Fruit fly (Drosophila melanogaster) whole organism, pupa: Measurements from ENCODE around the gene RabGGTb.

Experiments
- CG10348 ChIP-seq: fragments of 200-800 bp; sonication (Bioruptor generic); IDR thresholded peaks from 2 replicates; pipeline ENCODE4 v1.3.6; 2022; ENCODE audit warnings: missing biosample characterization, missing genetic modification characterization
- CG12605 ChIP-seq: fragments of 200-800 bp; sonication (Bioruptor generic); IDR thresholded peaks from 2 replicates; pipeline ENCODE4 v1.3.6; 2022; ENCODE audit warnings: missing biosample characterization, missing genetic modification characterization
- CG13204 ChIP-seq: fragments of 200-800 bp; sonication (Bioruptor generic); optimal IDR thresholded peaks from 2 replicates; lab custom pipeline; 2018; ENCODE audit warnings: missing biosample characterization, mild to moderate bottlenecking, missing genetic modification characterization, moderate library complexity
- CG14655 ChIP-seq: fragments of 200-800 bp; sonication (Bioruptor generic); optimal IDR thresholded peaks from 3 replicates; lab custom pipeline; 2017; ENCODE audit warnings: mild to moderate bottlenecking, missing biosample characterization, missing genetic modification reagents, missing genetic modification characterization
- CG15710 ChIP-seq: fragments of 200-800 bp; sonication (Bioruptor generic); optimal IDR thresholded peaks from 2 replicates; lab custom pipeline; 2018; ENCODE audit warnings: missing biosample characterization, mild to moderate bottlenecking, missing genetic modification characterization, moderate library complexity
- CG17806 ChIP-seq: fragments of 200-800 bp; sonication (Bioruptor generic); optimal IDR thresholded peaks from 2 replicates; lab custom pipeline; 2018; ENCODE audit warnings: missing biosample characterization, mild to moderate bottlenecking, missing genetic modification characterization, moderate library complexity
- CG32121 ChIP-seq: fragments of 200-800 bp; sonication (Bioruptor generic); IDR thresholded peaks from 2 replicates; pipeline ENCODE4 v1.3.6; 2022; ENCODE audit warnings: missing biosample characterization, missing genetic modification characterization
- CG34367 ChIP-seq: fragments of 200-800 bp; sonication (Bioruptor generic); optimal IDR thresholded peaks from 2 replicates; lab custom pipeline; 2018; ENCODE audit warnings: missing biosample characterization, mild to moderate bottlenecking, missing genetic modification characterization
- CG4496 ChIP-seq: fragments of 200-800 bp; sonication (Bioruptor generic); IDR thresholded peaks from 3 replicates; pipeline ENCODE4 v1.3.6; 2022; ENCODE audit warnings: missing biosample characterization, missing genetic modification characterization
- CG8159 ChIP-seq: fragments of 200-800 bp; sonication (Bioruptor generic); optimal IDR thresholded peaks from 3 replicates; lab custom pipeline; 2018; ENCODE audit warnings: missing biosample characterization, mild to moderate bottlenecking, missing genetic modification characterization, moderate library complexity
- CG8301 ChIP-seq: fragments of 200-800 bp; sonication (Bioruptor generic); optimal IDR thresholded peaks from 2 replicates; lab custom pipeline; 2018; ENCODE audit warnings: missing biosample characterization, mild to moderate bottlenecking, missing genetic modification characterization
- CG9948 ChIP-seq: fragments of 200-800 bp; sonication (Bioruptor generic); optimal IDR thresholded peaks from 2 replicates; lab custom pipeline; 2018; ENCODE audit warnings: missing biosample characterization, mild to moderate bottlenecking, missing genetic modification characterization, moderate library complexity
- D1 ChIP-seq: fragments of 200-800 bp; sonication (Bioruptor generic); optimal IDR thresholded peaks from 2 replicates; lab custom pipeline; 2018; ENCODE audit warnings: missing biosample characterization, mild to moderate bottlenecking, missing genetic modification characterization, moderate library complexity
- EcR ChIP-seq: fragments of 200-800 bp; sonication (Bioruptor generic); optimal IDR thresholded peaks from 3 replicates; lab custom pipeline; 2019; ENCODE audit warnings: missing biosample characterization, missing genetic modification characterization, mild to moderate bottlenecking, moderate library complexity, missing genetic modification reagents
- Ets98B ChIP-seq: fragments of 200-800 bp; sonication (Bioruptor generic); IDR thresholded peaks from 2 replicates; pipeline ENCODE4 v1.3.6; 2022; ENCODE audit warnings: missing biosample characterization, missing genetic modification characterization
- Pif1A ChIP-seq: fragments of 200-800 bp; sonication (Bioruptor generic); optimal IDR thresholded peaks from 3 replicates; lab custom pipeline; 2016; ENCODE audit warnings: missing biosample characterization, missing genetic modification characterization
- Pif1B ChIP-seq: fragments of 200-800 bp; sonication (Bioruptor generic); optimal IDR thresholded peaks from 3 replicates; lab custom pipeline; 2016; ENCODE audit warnings: missing biosample characterization, missing genetic modification characterization
- Snoo ChIP-seq: fragments of 200-800 bp; sonication (Bioruptor generic); optimal IDR thresholded peaks from 3 replicates; lab custom pipeline; 2017; ENCODE audit warnings: missing biosample characterization, mild to moderate bottlenecking, missing genetic modification characterization, inconsistent platforms
- fd96Ca ChIP-seq: fragments of 200-800 bp; sonication (Bioruptor generic); IDR thresholded peaks from 3 replicates; pipeline ENCODE4 v1.3.6; 2022; ENCODE audit warnings: missing biosample characterization, missing genetic modification characterization
- gl ChIP-seq: fragments of 200-800 bp; sonication (Bioruptor generic); optimal IDR thresholded peaks from 2 replicates; lab custom pipeline; 2018; ENCODE audit warnings: missing biosample characterization, mild to moderate bottlenecking, missing genetic modification characterization
- rn ChIP-seq: fragments of 200-800 bp; sonication (Bioruptor generic); IDR thresholded peaks from 2 replicates; pipeline ENCODE4 v1.3.6; 2022; ENCODE audit warnings: missing biosample characterization, missing genetic modification characterization

RabGGTb gene

DNA sequence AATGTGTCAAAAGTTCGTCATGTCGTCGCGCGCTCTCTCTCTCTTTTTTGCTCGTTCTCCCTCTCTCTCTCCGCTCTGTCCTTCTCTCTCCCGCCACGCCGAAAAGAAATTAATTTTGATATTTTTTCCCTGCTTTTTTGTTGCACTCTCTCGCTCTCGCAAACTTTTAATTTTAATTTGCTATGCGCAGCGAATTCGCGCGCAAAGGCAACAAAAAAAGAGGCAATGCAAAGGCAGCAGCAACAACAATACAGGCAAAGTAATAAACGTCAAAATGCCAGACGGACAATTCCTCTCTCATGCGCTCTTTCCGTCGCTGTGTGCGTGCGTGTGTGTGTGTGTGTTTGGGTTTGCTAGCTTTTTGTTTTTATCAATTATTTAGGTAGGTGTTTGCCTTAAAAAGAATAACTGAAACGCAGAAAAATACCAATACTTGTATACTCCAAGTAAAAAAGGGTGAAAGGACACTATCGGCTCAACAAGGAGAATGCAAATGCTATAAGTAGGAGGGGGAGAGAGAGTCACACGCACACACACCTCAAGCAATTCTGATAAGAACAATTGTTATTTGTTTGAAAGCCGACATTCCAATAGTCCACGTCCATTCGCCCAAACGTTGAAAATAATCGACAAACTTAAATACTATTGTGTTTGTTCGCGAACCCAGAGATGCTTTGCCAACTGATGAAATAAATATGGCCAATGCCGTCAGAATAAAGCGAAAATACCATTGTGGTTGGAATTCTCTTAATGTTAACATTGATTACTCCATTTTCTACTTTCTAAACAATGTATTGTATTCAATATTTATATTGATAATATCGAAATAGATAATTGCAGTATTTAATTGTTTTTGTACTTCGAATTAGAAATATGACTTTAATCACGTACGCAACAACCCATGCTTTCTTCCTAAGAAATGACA lies 8.0 kb downstream of the RabGGTb start:
- TF ChIP-seq CG34367 (tag; lab: Kevin White, UChicago) (no peak), CG14655 (peak; percentile 23), CG8159 (peak; percentile 37), CG13204 (GFP tag; lab: Kevin White, UChicago) (peak; percentile 46), CG32121 (GFP tag; lab: Robert Waterston, UW) (peak; percentile 32; the same call in 1 of the 2 replicates), CG9948 (tag; lab: Kevin White, UChicago) (no peak), CG17806 (tag; lab: Kevin White, UChicago) (no peak), D1 (tag; lab: Kevin White, UChicago) (peak; percentile 4), fd96Ca (peak; percentile 51; the same call in 2 of the 3 replicates), Pif1A (GFP tag; lab: Kevin White, UChicago) (no peak), gl (tag; lab: Kevin White, UChicago) (peak; percentile 57), EcR (GFP tag; lab: Kevin White, UChicago) (peak; percentile 9), CG10348 (GFP tag; lab: Robert Waterston, UW) (no peak), CG8301 (tag; lab: Kevin White, UChicago) (no peak), Snoo (tag; lab: Kevin White, UChicago) (no peak), CG4496 (GFP tag; lab: Robert Waterston, UW) (peak; percentile 59; the same call in 2 of the 3 replicates), CG15710 (tag; lab: Kevin White, UChicago) (peak; percentile 14), Ets98B (GFP tag; lab: Robert Waterston, UW) (peak; percentile 65; the same call in 1 of the 2 replicates), rn (GFP tag; lab: Robert Waterston, UW) (no peak), Pif1B (GFP tag; lab: Kevin White, UChicago) (peak; percentile 17), CG12605 (peak; percentile 78)

DNA sequence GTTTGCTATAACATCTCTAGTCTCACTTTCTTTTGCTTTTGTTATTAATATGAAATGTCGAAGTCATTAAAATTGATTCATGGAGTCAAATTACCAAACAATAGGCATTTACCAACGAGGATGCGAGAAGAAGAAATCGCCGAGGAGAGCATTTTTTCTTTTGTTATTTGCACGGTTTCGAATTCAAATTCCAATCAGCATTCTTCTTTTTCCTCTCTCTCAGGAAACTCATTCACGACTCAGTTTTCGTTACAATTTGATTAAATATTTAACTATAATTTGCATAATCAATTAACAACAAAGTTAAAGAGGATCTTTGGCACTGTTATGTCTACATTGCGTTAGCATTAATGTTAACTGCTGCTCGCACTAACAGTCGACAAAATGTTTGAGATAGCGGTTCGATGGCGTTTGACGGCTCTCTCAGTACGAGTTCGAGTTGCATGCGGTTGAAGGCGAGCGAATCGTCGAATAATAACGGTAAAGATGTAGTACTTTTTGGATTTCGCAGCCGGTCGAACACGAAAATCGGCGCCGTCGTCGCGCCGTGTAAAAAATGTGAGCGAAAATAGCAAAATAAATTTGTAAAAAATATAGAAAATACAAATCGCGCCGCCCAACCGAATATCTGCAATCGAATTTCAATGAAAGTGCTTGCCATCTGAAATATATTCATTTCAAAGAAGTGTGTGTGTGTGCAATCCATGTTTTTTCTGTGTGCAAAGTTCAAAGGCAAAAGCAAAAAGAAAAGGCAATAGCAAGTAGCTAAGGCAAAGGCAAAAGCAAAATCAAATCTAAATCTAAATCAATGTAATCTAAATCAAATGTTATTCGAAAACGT lies 9.1 kb downstream of the RabGGTb start:
- TF ChIP-seq EcR (GFP tag; lab: Kevin White, UChicago): no peak
- no peak for TF ChIP-seq Ets98B (GFP tag; lab: Robert Waterston, UW)
- TF ChIP-seq D1 (tag; lab: Kevin White, UChicago): peak; percentile 49
- peak; percentile 4 for TF ChIP-seq CG14655
- no peak for TF ChIP-seq CG8301 (tag; lab: Kevin White, UChicago)
- 0 out of 3 replicates have a peak, but pooled peaks have one; percentile 13 for TF ChIP-seq CG4496 (GFP tag; lab: Robert Waterston, UW)
- TF ChIP-seq CG34367 (tag; lab: Kevin White, UChicago): no peak
- TF ChIP-seq rn (GFP tag; lab: Robert Waterston, UW): no peak
- TF ChIP-seq CG32121 (GFP tag; lab: Robert Waterston, UW): 0 out of 2 replicates have a peak, but pooled peaks have one; percentile 8
- TF ChIP-seq CG13204 (GFP tag; lab: Kevin White, UChicago): no peak
- TF ChIP-seq CG12605: 0 out of 2 replicates have a peak, but pooled peaks have one; percentile 6
- TF ChIP-seq Snoo (tag; lab: Kevin White, UChicago): no peak
- no peak for TF ChIP-seq Pif1A (GFP tag; lab: Kevin White, UChicago)
- TF ChIP-seq Pif1B (GFP tag; lab: Kevin White, UChicago): peak; percentile 6

DNA sequence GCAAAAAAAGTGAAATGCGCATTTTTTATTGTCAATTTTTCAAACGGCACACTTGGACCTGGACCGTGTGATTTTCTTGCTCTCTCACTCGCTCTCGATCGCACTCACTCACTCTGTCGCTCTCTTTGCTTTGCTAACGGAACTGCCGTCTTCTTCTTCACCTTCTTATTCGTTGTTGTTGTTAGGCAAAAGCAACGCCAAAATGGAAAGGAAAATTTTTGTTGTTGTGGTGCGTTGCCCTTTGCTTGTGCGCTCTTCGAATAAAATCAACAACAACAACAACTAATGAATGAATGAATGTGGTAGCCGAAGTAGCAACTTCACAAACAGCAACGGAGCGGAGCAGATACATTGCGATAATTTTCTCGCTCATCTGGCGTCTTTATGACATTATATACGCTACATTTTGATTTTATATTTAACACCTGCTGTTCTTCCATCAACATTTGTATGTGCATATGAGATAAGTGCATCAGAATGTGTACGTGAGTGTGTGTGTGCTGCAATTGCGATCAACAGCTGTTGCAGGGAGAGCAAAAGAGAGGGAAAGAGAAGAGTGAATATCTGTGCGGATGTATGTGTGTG lies 10.0 kb downstream of the RabGGTb start:
- TF ChIP-seq EcR (GFP tag; lab: Kevin White, UChicago): peak; percentile 88
- TF ChIP-seq CG12605: peak; percentile 43; the same call in 1 of the 2 replicates
- no peak for TF ChIP-seq CG15710 (tag; lab: Kevin White, UChicago)
- peak; percentile 39; the same call in 1 of the 3 replicates for TF ChIP-seq fd96Ca
- TF ChIP-seq Ets98B (GFP tag; lab: Robert Waterston, UW): peak; percentile 11; the same call in 1 of the 2 replicates
- TF ChIP-seq CG13204 (GFP tag; lab: Kevin White, UChicago): no peak
- TF ChIP-seq CG9948 (tag; lab: Kevin White, UChicago): no peak
- TF ChIP-seq CG4496 (GFP tag; lab: Robert Waterston, UW): no peak; the same call in 2 of the 3 replicates
- TF ChIP-seq CG14655: no peak
- TF ChIP-seq, all 21 proteins: peak for 4

DNA sequence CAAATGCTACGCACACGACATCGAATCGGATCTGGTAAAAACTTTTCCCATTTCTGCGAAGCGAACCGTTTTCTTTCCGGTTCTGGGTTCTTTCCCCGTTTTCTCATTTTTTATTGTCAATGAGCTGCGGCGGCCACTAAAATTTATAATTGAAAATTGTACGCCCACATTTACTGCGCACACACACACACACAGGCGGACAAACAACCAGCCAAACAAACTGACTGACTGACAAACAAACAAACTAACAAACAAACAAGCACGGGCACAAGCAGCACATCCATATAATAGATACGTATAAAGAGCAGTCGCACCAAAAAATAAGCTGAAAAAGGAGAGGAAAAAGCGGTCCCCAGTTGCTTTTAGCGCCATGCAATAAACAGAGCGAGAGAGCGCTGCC lies 12.3 kb downstream of the RabGGTb start:
- TF ChIP-seq fd96Ca (no peak), CG10348 (GFP tag; lab: Robert Waterston, UW) (no peak), Pif1A (GFP tag; lab: Kevin White, UChicago) (no peak), D1 (tag; lab: Kevin White, UChicago) (no peak), CG8159 (no peak), CG32121 (GFP tag; lab: Robert Waterston, UW) (no peak), rn (GFP tag; lab: Robert Waterston, UW) (no peak), CG9948 (tag; lab: Kevin White, UChicago) (no peak), Snoo (tag; lab: Kevin White, UChicago) (no peak), CG34367 (tag; lab: Kevin White, UChicago) (no peak), CG8301 (tag; lab: Kevin White, UChicago) (no peak), CG15710 (tag; lab: Kevin White, UChicago) (no peak), EcR (GFP tag; lab: Kevin White, UChicago) (no peak), CG12605 (no peak)
- TF ChIP-seq, all 21 proteins: peak for 0
